Worm (Caenorhabditis elegans) whole organism, young adult: ENCODE results near the gene T19C4.5.

ENCODE experiments used
- F49E8.2 ChIP-seq: sonication (generic microtip); optimal IDR thresholded peaks from 3 replicates; lab custom pipeline; 2017; ENCODE audit warnings: missing genetic modification characterization, mild to moderate bottlenecking, missing compliant biosample characterization, antibody characterized with exemption, moderate library complexity; ENCODE audit not compliant: insufficient read depth
- ama-1 ChIP-seq, 3 experiments: fragments of 150-350 bp in 1 of 3; sonication (generic microtip) in 2 of 3; optimal IDR thresholded peaks; 2 replicates each; lab custom pipeline; 2014 to 2018; ENCODE audit warnings: missing biosample characterization in 2 of 3, missing genetic modification characterization in 2 of 3, missing genetic modification reagents in 2 of 3
- rcor-1 ChIP-seq: fragments of 200-800 bp; sonication (Bioruptor generic); IDR thresholded peaks from 2 replicates; pipeline ENCODE4 v1.3.6; 2022; ENCODE audit warnings: missing genetic modification reagents, missing genetic modification characterization, missing compliant biosample characterization

DNA sequence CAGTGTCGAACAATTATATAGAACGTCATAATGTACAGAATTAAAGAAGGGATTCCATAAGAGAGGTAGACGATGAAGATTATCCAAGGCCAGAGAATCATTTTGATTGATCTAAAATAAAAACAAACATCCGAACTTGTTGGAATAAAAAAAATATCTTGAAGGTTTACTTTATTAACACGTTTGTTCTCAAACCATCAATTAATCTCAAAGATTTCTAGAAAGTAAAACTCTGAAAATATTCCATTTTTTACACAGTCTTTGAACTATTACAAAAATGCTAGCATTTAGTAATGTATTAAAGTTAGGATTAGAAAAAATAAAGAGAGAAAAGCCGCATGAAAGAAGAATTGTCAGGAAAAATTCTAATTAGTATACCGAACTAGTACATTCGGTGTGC lies 7.5 kb upstream of the T19C4.5 start, which contains the start of gene srg-40:
- no peak for TF ChIP-seq rcor-1 (GFP tag; lab: Robert Waterston, UW)
- no peak for TF ChIP-seq F49E8.2 (tag; lab: Kevin White, UChicago)
- TF ChIP-seq ama-1 (optimal IDR thresholded peaks at IDR 0.05; lab: Kevin White, UChicago), result no peak
- TF ChIP-seq ama-1 (GFP tag; optimal IDR thresholded peaks at IDR 0.05; lab: Kevin White, UChicago), result no peak
